Worm (Caenorhabditis elegans) whole organism, late embryonic: ENCODE measurements around the gene F31D5.2.

Experiments
- ama-1 ChIP-seq: fragments of 150-350 bp; optimal IDR thresholded peaks from 2 replicates; lab custom pipeline; 2014
- fkh-10 ChIP-seq: fragments of 150-350 bp; optimal IDR thresholded peaks from 2 replicates; lab custom pipeline; 2014; ENCODE audit warnings: missing biosample characterization, missing genetic modification reagents, missing genetic modification characterization
- pag-3 ChIP-seq: sonication (generic microtip); optimal IDR thresholded peaks from 2 replicates; lab custom pipeline; 2016; ENCODE audit warnings: missing compliant biosample characterization, missing genetic modification characterization, borderline replicate concordance
- tbx-2 ChIP-seq: sonication (generic microtip); optimal IDR thresholded peaks from 2 replicates; lab custom pipeline; 2016; ENCODE audit warnings: missing genetic modification characterization, missing compliant biosample characterization

ce11 chrII:4173398-4173797, 42.0 kb upstream of the F31D5.2 start, which contains the start of gene R03H10.6:
- TF ChIP-seq ama-1 (no peak), fkh-10 (GFP tag; lab: Kevin White, UChicago) (no peak), tbx-2 (tag; lab: Kevin White, UChicago) (no peak), pag-3 (tag; lab: Kevin White, UChicago) (no peak)
